Worm (Caenorhabditis elegans): ENCODE results near the gene col-150.

ce11 chrV:10275619-10276018 is 18.8 kb downstream of the col-150 start, which contains the start of gene Y22F5A.11:
- TF ChIP-seq ama-1 (optimal IDR thresholded peaks at IDR 0.05) (no peak), ceh-13 (GFP tag; optimal IDR thresholded peaks at IDR 0.05) (no peak), flt-1 (GFP tag; IDR thresholded peaks at IDR 0.05) (no peak), hnd-1 (tag; optimal IDR thresholded peaks at IDR 0.05) (no peak), hmg-4 (GFP tag; optimal IDR thresholded peaks at IDR 0.05) (no peak), tbx-37 (GFP tag; conservative IDR thresholded peaks at IDR 0.05) (no peak), hmbx-1 (tag; optimal IDR thresholded peaks at IDR 0.05) (no peak), F13C5.2 (tag; optimal IDR thresholded peaks at IDR 0.05) (no peak), ceh-36 (tag; optimal IDR thresholded peaks at IDR 0.05) (no peak), aly-1 (tag; optimal IDR thresholded peaks at IDR 0.05) (no peak)
